Fruit fly (Drosophila melanogaster) whole organism, embryonic: Measurements from ENCODE around the gene wwk.

Experiments used
- Asciz ChIP-seq: fragments of 200-800 bp; sonication (Bioruptor generic); optimal IDR thresholded peaks from 2 replicates; lab custom pipeline; 2017; ENCODE audit warnings: missing biosample characterization, mild to moderate bottlenecking, missing genetic modification characterization, missing genetic modification reagents
- CG1024 ChIP-seq: fragments of 200-800 bp; sonication (Bioruptor generic); IDR thresholded peaks from 2 replicates; pipeline ENCODE4 v1.3.6; 2022; ENCODE audit warnings: missing biosample characterization, missing genetic modification characterization
- CG10431 ChIP-seq: fragments of 200-800 bp; sonication (Bioruptor generic); optimal IDR thresholded peaks from 3 replicates; lab custom pipeline; 2018; ENCODE audit warnings: missing biosample characterization, mild to moderate bottlenecking, missing genetic modification characterization
- CG12236 ChIP-seq: fragments of 200-800 bp; sonication (Bioruptor generic); optimal IDR thresholded peaks from 2 replicates; lab custom pipeline; 2016; ENCODE audit warnings: missing biosample characterization, missing genetic modification characterization
- CG15479 ChIP-seq: fragments of 200-800 bp; sonication (Bioruptor generic); optimal IDR thresholded peaks from 3 replicates; lab custom pipeline; 2019; ENCODE audit warnings: missing biosample characterization, mild to moderate bottlenecking, missing genetic modification characterization, moderate library complexity
- CG1602 ChIP-seq: fragments of 200-800 bp; sonication (Bioruptor generic); optimal IDR thresholded peaks from 3 replicates; lab custom pipeline; 2016; ENCODE audit warnings: missing biosample characterization, missing genetic modification characterization
- CG1603 ChIP-seq: fragments of 200-800 bp; sonication (Bioruptor generic); optimal IDR thresholded peaks from 2 replicates; lab custom pipeline; 2019; ENCODE audit warnings: missing biosample characterization, mild to moderate bottlenecking, missing genetic modification characterization, moderate library complexity
- CG31388 ChIP-seq: fragments of 200-800 bp; sonication (Bioruptor generic); optimal IDR thresholded peaks from 2 replicates; lab custom pipeline; 2016; ENCODE audit warnings: missing biosample characterization, missing genetic modification characterization
- CG3163 ChIP-seq: fragments of 200-800 bp; sonication (Bioruptor generic); optimal IDR thresholded peaks from 3 replicates; lab custom pipeline; 2016; ENCODE audit warnings: missing biosample characterization, missing genetic modification characterization
- CG3726 ChIP-seq: fragments of 200-800 bp; sonication (Bioruptor generic); IDR thresholded peaks from 3 replicates; pipeline ENCODE4, ENCODE4 v1.3.6; 2022; ENCODE audit warnings: missing biosample characterization, missing genetic modification characterization
- CG3838 ChIP-seq: fragments of 200-800 bp; sonication (Bioruptor generic); optimal IDR thresholded peaks from 3 replicates; lab custom pipeline; 2016; ENCODE audit warnings: missing biosample characterization, missing genetic modification characterization
- CG4404 ChIP-seq: fragments of 200-800 bp; sonication (Bioruptor generic); IDR thresholded peaks from 2 replicates; pipeline ENCODE4 v1.3.6; 2022; ENCODE audit warnings: missing biosample characterization, missing genetic modification characterization
- CG4707 ChIP-seq: fragments of 200-800 bp; sonication (Bioruptor generic); optimal IDR thresholded peaks from 2 replicates; lab custom pipeline; 2018; ENCODE audit warnings: missing biosample characterization, mild to moderate bottlenecking, missing genetic modification characterization, moderate library complexity
- CG6683 ChIP-seq: fragments of 200-800 bp; sonication (Bioruptor generic); optimal IDR thresholded peaks from 2 replicates; lab custom pipeline; 2017; ENCODE audit warnings: missing biosample characterization, mild to moderate bottlenecking, missing genetic modification characterization, missing genetic modification reagents
- CG7839 ChIP-seq: fragments of 200-800 bp; sonication (Bioruptor generic); optimal IDR thresholded peaks from 3 replicates; lab custom pipeline; 2018; ENCODE audit warnings: missing biosample characterization, mild to moderate bottlenecking, missing genetic modification characterization, moderate library complexity
- CG7963 ChIP-seq: fragments of 200-800 bp; sonication (Bioruptor generic); IDR thresholded peaks from 3 replicates; pipeline ENCODE4 v1.3.6; 2022; ENCODE audit warnings: missing biosample characterization, missing genetic modification characterization; ENCODE audit not compliant: partially characterized antibody
- CG8281 ChIP-seq: fragments of 200-800 bp; sonication (Bioruptor generic); optimal IDR thresholded peaks from 2 replicates; lab custom pipeline; 2018; ENCODE audit warnings: missing biosample characterization, mild to moderate bottlenecking, missing genetic modification characterization, moderate library complexity
- Dfd ChIP-seq, 2 experiments: fragments of >200 bp; optimal IDR thresholded peaks; 2 replicates each; lab custom pipeline; 2017; ENCODE audit warnings: missing biosample characterization in 2 of 2, missing genetic modification characterization in 2 of 2
- Dip3 ChIP-seq: fragments of 200-800 bp; sonication (Bioruptor generic); optimal IDR thresholded peaks from 3 replicates; lab custom pipeline; 2016; ENCODE audit warnings: missing biosample characterization, missing genetic modification characterization
- ERR ChIP-seq: fragments of 200-800 bp; sonication (Bioruptor generic); optimal IDR thresholded peaks from 2 replicates; lab custom pipeline; 2016; ENCODE audit warnings: missing biosample characterization, missing genetic modification characterization
- Fer3 ChIP-seq: fragments of 200-800 bp; sonication (Bioruptor generic); optimal IDR thresholded peaks from 2 replicates; lab custom pipeline; 2018; ENCODE audit warnings: missing biosample characterization, mild to moderate bottlenecking, missing genetic modification characterization, moderate library complexity
- Lim3 ChIP-seq: fragments of 200-800 bp; sonication (Bioruptor generic); IDR thresholded peaks from 2 replicates; pipeline ENCODE4 v1.3.6; 2022; ENCODE audit warnings: missing biosample characterization, missing genetic modification characterization
- Neu2 ChIP-seq: fragments of 200-800 bp; sonication (Bioruptor generic); optimal IDR thresholded peaks from 3 replicates; lab custom pipeline; 2016; ENCODE audit warnings: missing biosample characterization, missing genetic modification characterization, borderline replicate concordance
- Opbp ChIP-seq: fragments of 200-800 bp; sonication (Bioruptor generic); IDR thresholded peaks from 3 replicates; pipeline ENCODE4 v1.3.6; 2022; ENCODE audit warnings: missing biosample characterization, missing genetic modification characterization; ENCODE audit not compliant: partially characterized antibody
- Rx ChIP-seq: fragments of 200-800 bp; sonication (Bioruptor generic); IDR thresholded peaks from 2 replicates; pipeline ENCODE4 v1.3.6; 2022; ENCODE audit warnings: missing biosample characterization, missing genetic modification characterization
- Side ChIP-seq: fragments of 200-800 bp; sonication (Bioruptor generic); optimal IDR thresholded peaks from 2 replicates; lab custom pipeline; 2016; ENCODE audit warnings: missing biosample characterization, missing genetic modification characterization
- Spps ChIP-seq: fragments of 200-800 bp; sonication (Bioruptor generic); optimal IDR thresholded peaks from 2 replicates; lab custom pipeline; 2018; ENCODE audit warnings: missing biosample characterization, mild to moderate bottlenecking, missing genetic modification characterization
- Sry-β ChIP-seq: fragments of 200-800 bp; sonication (Bioruptor generic); optimal IDR thresholded peaks from 2 replicates; lab custom pipeline; 2018; ENCODE audit warnings: missing biosample characterization, mild to moderate bottlenecking, missing genetic modification characterization, moderate library complexity
- Stat92E ChIP-seq, 3 experiments: fragments of >200 bp in 2 of 3; fragments of 200-800 bp in 1 of 3; sonication (Bioruptor generic) in 1 of 3; optimal IDR thresholded peaks; 2 replicates each; lab custom pipeline; 2017 to 2019; ENCODE audit warnings: missing biosample characterization in 3 of 3, missing genetic modification characterization in 3 of 3, mild to moderate bottlenecking in 1 of 3, moderate library complexity in 1 of 3
- Vsx1 ChIP-seq: fragments of 200-800 bp; sonication (Bioruptor generic); optimal IDR thresholded peaks from 2 replicates; lab custom pipeline; 2017; ENCODE audit warnings: missing biosample characterization, mild to moderate bottlenecking, missing genetic modification characterization, missing genetic modification reagents
- Xrp1 ChIP-seq: fragments of 200-800 bp; sonication (Bioruptor generic); IDR thresholded peaks from 2 replicates; pipeline ENCODE4 v1.3.6; 2022; ENCODE audit warnings: missing biosample characterization, missing genetic modification characterization
- ac ChIP-seq: fragments of 200-800 bp; sonication (Bioruptor generic); optimal IDR thresholded peaks from 3 replicates; lab custom pipeline; 2017; ENCODE audit warnings: missing biosample characterization, mild to moderate bottlenecking, missing genetic modification characterization
- bab2 ChIP-seq: fragments of 200-800 bp; sonication (Bioruptor generic); optimal IDR thresholded peaks from 2 replicates; lab custom pipeline; 2016; ENCODE audit warnings: missing biosample characterization, missing genetic modification characterization
- bcd ChIP-seq: fragments of 200-800 bp; sonication (Bioruptor generic); optimal IDR thresholded peaks from 2 replicates; lab custom pipeline; 2017; ENCODE audit warnings: missing biosample characterization, mild to moderate bottlenecking, missing genetic modification characterization
- bowl ChIP-seq: fragments of 200-800 bp; sonication (Bioruptor generic); IDR thresholded peaks from 2 replicates; pipeline ENCODE4 v1.3.6; 2022; ENCODE audit warnings: missing biosample characterization, missing genetic modification characterization
- da ChIP-seq: fragments of 200-800 bp; sonication (Bioruptor generic); optimal IDR thresholded peaks from 2 replicates; lab custom pipeline; 2016; ENCODE audit warnings: missing biosample characterization, missing genetic modification characterization
- dan ChIP-seq: fragments of 200-800 bp; sonication (Bioruptor generic); IDR thresholded peaks from 2 replicates; pipeline ENCODE4 v1.3.6; 2022; ENCODE audit warnings: missing biosample characterization, missing genetic modification characterization
- danr ChIP-seq: fragments of 200-800 bp; sonication (Bioruptor generic); IDR thresholded peaks from 2 replicates; pipeline ENCODE4 v1.3.6; 2022; ENCODE audit warnings: missing biosample characterization, missing genetic modification characterization
- disco-r ChIP-seq: fragments of 200-800 bp; sonication (Bioruptor generic); optimal IDR thresholded peaks from 2 replicates; lab custom pipeline; 2016; ENCODE audit warnings: missing biosample characterization, missing genetic modification characterization
- grn ChIP-seq: fragments of 200-800 bp; sonication (Bioruptor generic); optimal IDR thresholded peaks from 3 replicates; lab custom pipeline; 2017; ENCODE audit warnings: missing biosample characterization, missing genetic modification characterization
- gt ChIP-seq: fragments of 200-800 bp; sonication (Bioruptor generic); IDR thresholded peaks from 2 replicates; pipeline ENCODE4 v1.3.6; 2022; ENCODE audit warnings: missing biosample characterization, missing genetic modification characterization
- h ChIP-seq: fragments of >200 bp; optimal IDR thresholded peaks from 2 replicates; lab custom pipeline; 2017
- hkb ChIP-seq, 2 experiments: fragments of 200-800 bp in 1 of 2; fragments of >200 bp in 1 of 2; sonication (Bioruptor generic) in 1 of 2; IDR thresholded peaks in 1 of 2; optimal IDR thresholded peaks in 1 of 2; 2 replicates each; pipeline versions ENCODE4 v1.3.6 to Lab custom; 2017 to 2022; ENCODE audit warnings: missing biosample characterization in 1 of 2, missing genetic modification characterization in 1 of 2
- inv ChIP-seq: fragments of 200-800 bp; sonication (Bioruptor generic); IDR thresholded peaks from 2 replicates; pipeline ENCODE4 v1.3.6; 2022; ENCODE audit warnings: missing biosample characterization, missing genetic modification characterization; ENCODE audit not compliant: partially characterized antibody
- nmo ChIP-seq: fragments of 200-800 bp; sonication (Bioruptor generic); optimal IDR thresholded peaks from 2 replicates; lab custom pipeline; 2018; ENCODE audit warnings: missing biosample characterization, mild to moderate bottlenecking, missing genetic modification characterization, moderate library complexity
- oc ChIP-seq: fragments of 200-800 bp; sonication (Bioruptor generic); optimal IDR thresholded peaks from 2 replicates; lab custom pipeline; 2018; ENCODE audit warnings: missing biosample characterization, mild to moderate bottlenecking, missing genetic modification characterization, moderate library complexity
- odd ChIP-seq: fragments of 200-800 bp; sonication (Bioruptor generic); optimal IDR thresholded peaks from 2 replicates; lab custom pipeline; 2017; ENCODE audit warnings: missing biosample characterization, mild to moderate bottlenecking, missing genetic modification characterization
- pzg ChIP-seq: fragments of 200-800 bp; sonication (Bioruptor generic); optimal IDR thresholded peaks from 3 replicates; lab custom pipeline; 2018; ENCODE audit warnings: missing biosample characterization, mild to moderate bottlenecking, missing genetic modification characterization, moderate library complexity
- scrt ChIP-seq: fragments of 200-800 bp; sonication (Bioruptor generic); optimal IDR thresholded peaks from 2 replicates; lab custom pipeline; 2018; ENCODE audit warnings: missing biosample characterization, mild to moderate bottlenecking, missing genetic modification characterization, moderate library complexity
- slbo ChIP-seq: fragments of 200-800 bp; sonication (Bioruptor generic); IDR thresholded peaks from 2 replicates; pipeline ENCODE4 v1.3.6; 2022; ENCODE audit warnings: missing biosample characterization, missing genetic modification characterization
- unc-4 ChIP-seq: fragments of 200-800 bp; sonication (Bioruptor generic); IDR thresholded peaks from 2 replicates; pipeline ENCODE4 v1.3.6; 2022; ENCODE audit warnings: missing biosample characterization, missing genetic modification characterization; ENCODE audit not compliant: partially characterized antibody

wwk gene

dm6 chr2L:15061368-15061767, 13.2 kb upstream of the wwk start, which contains the start of the genes solo and vas (continued):
- TF ChIP-seq Vsx1 (GFP tag; lab: Kevin White, UChicago), result no peak
- no peak for TF ChIP-seq odd (GFP tag; lab: Kevin White, UChicago)
- TF ChIP-seq CG1024, result peak; percentile 89
- no peak for TF ChIP-seq dan (GFP tag; lab: Robert Waterston, UW)
- TF ChIP-seq ERR (GFP tag; lab: Kevin White, UChicago), result no peak
- TF ChIP-seq Asciz (GFP tag; lab: Kevin White, UChicago), result no peak
- peak; percentile 72 for TF ChIP-seq nmo (GFP tag; lab: Kevin White, UChicago)
- no peak for TF ChIP-seq grn (GFP tag; lab: Kevin White, UChicago)
- TF ChIP-seq CG7963 (GFP tag; lab: Robert Waterston, UW), result no peak
- TF ChIP-seq bowl (GFP tag; lab: Robert Waterston, UW), result no peak
- TF ChIP-seq Fer3 (tag; lab: Kevin White, UChicago), result peak; percentile 49
- peak; percentile 19 for TF ChIP-seq CG10431 (GFP tag; lab: Kevin White, UChicago)
- no peak for TF ChIP-seq CG8281 (tag; lab: Kevin White, UChicago)
- TF ChIP-seq Dfd (GFP tag; optimal IDR thresholded peaks at IDR 0.05; lab: Kevin White, UChicago), result peak in 1 of 2 experiments; percentile 55
- no peak for TF ChIP-seq Spps
- no peak for TF ChIP-seq Dip3 (GFP tag; lab: Kevin White, UChicago)
- TF ChIP-seq Opbp, result peak; percentile 54; the same call in 1 of the 3 replicates
- TF ChIP-seq hkb (optimal IDR thresholded peaks at IDR 0.05; lab: Kevin White, UChicago), result no peak
- no peak for TF ChIP-seq hkb (GFP tag; IDR thresholded peaks at IDR 0.05; lab: Robert Waterston, UW)
- no peak for TF ChIP-seq CG6683 (GFP tag; lab: Kevin White, UChicago)
- no peak for TF ChIP-seq CG31388
- TF ChIP-seq CG1602, result peak; percentile 17
- no peak for TF ChIP-seq disco-r
- TF ChIP-seq CG7839 (tag; lab: Kevin White, UChicago), result peak; percentile 62
- TF ChIP-seq CG15479, result peak; percentile 49
- no peak for TF ChIP-seq Lim3
- TF ChIP-seq CG4404, result no peak
- TF ChIP-seq h (lab: Kevin White, UChicago), result no peak
- TF ChIP-seq Stat92E (GFP tag; optimal IDR thresholded peaks at IDR 0.05; lab: Kevin White, UChicago), result peak in 1 of 3 experiments; percentile 87
- TF ChIP-seq da, result no peak
- no peak for TF ChIP-seq danr
- TF ChIP-seq slbo (GFP tag; lab: Robert Waterston, UW), result peak; percentile 67
- no peak for TF ChIP-seq Neu2 (GFP tag; lab: Kevin White, UChicago)
- TF ChIP-seq Rx (GFP tag; lab: Robert Waterston, UW), result no peak
- TF ChIP-seq bcd (GFP tag; lab: Kevin White, UChicago), result peak; percentile 31
- TF ChIP-seq ac (GFP tag; lab: Kevin White, UChicago), result no peak
- TF ChIP-seq CG1603 (tag; lab: Kevin White, UChicago), result peak; percentile 59
- no peak for TF ChIP-seq CG3838 (GFP tag; lab: Kevin White, UChicago)
- peak; percentile 54 for TF ChIP-seq pzg (GFP tag; lab: Kevin White, UChicago)
- no peak for TF ChIP-seq CG3726 (GFP tag; lab: Robert Waterston, UW)
- TF ChIP-seq gt, result no peak
- TF ChIP-seq unc-4 (GFP tag; lab: Robert Waterston, UW), result peak; percentile 39; the same call in 1 of the 2 replicates
- TF ChIP-seq inv (GFP tag; lab: Robert Waterston, UW), result no peak
- no peak for TF ChIP-seq Side
- no peak for TF ChIP-seq bab2 (GFP tag; lab: Kevin White, UChicago)
- no peak for TF ChIP-seq oc (tag; lab: Kevin White, UChicago)
- TF ChIP-seq CG4707, result peak; percentile 27
- TF ChIP-seq Xrp1 (GFP tag; lab: Robert Waterston, UW), result peak; percentile 34; the same call in 1 of the 2 replicates
- peak; percentile 19 for TF ChIP-seq scrt
- TF ChIP-seq CG12236, result no peak
- TF ChIP-seq Sry-β (GFP tag; lab: Kevin White, UChicago), result peak; percentile 66
- no peak for TF ChIP-seq CG3163
